Worm (Caenorhabditis elegans) whole organism, L1 larva: ENCODE data around the gene C05D9.4.

Experiments
- C04F5.9 ChIP-seq: sonication (generic microtip); optimal IDR thresholded peaks from 2 replicates; lab custom pipeline; 2016; ENCODE audit warnings: missing genetic modification characterization, missing compliant biosample characterization
- C34B4.2 ChIP-seq: sonication (generic microtip); optimal IDR thresholded peaks from 2 replicates; lab custom pipeline; 2017; ENCODE audit warnings: mild to moderate bottlenecking, missing genetic modification characterization, missing compliant biosample characterization
- F16B12.6 ChIP-seq: fragments of 150-350 bp; optimal IDR thresholded peaks from 2 replicates; lab custom pipeline; 2014; ENCODE audit warnings: missing biosample characterization, missing genetic modification characterization
- Y116A8C.19 ChIP-seq: sonication (generic microtip); optimal IDR thresholded peaks from 2 replicates; lab custom pipeline; 2016; ENCODE audit warnings: missing compliant biosample characterization, missing genetic modification characterization, borderline replicate concordance
- aly-2 ChIP-seq: fragments of 150-350 bp; optimal IDR thresholded peaks from 2 replicates; lab custom pipeline; 2014; ENCODE audit warnings: missing biosample characterization, missing genetic modification characterization
- ama-1 ChIP-seq: fragments of 150-350 bp; optimal IDR thresholded peaks from 2 replicates; lab custom pipeline; 2014
- blmp-1 ChIP-seq: fragments of 150-350 bp; optimal IDR thresholded peaks from 2 replicates; lab custom pipeline; 2014; ENCODE audit warnings: missing biosample characterization, missing genetic modification characterization
- ceh-88 ChIP-seq: fragments of 200-800 bp; sonication (Bioruptor generic); IDR thresholded peaks from 2 replicates; pipeline ENCODE4 v1.3.6; 2022; ENCODE audit warnings: missing genetic modification characterization, missing compliant biosample characterization
- ceh-90 ChIP-seq: sonication (generic microtip); optimal IDR thresholded peaks from 2 replicates; lab custom pipeline; 2016; ENCODE audit warnings: missing genetic modification characterization, missing compliant biosample characterization
- dpl-1 ChIP-seq, 3 experiments: fragments of 150-350 bp in 2 of 3; sonication (generic microtip) in 1 of 3; optimal IDR thresholded peaks; 2 replicates each; lab custom pipeline; 2014 to 2017; ENCODE audit warnings: missing biosample characterization in 3 of 3, missing genetic modification characterization in 3 of 3, missing genetic modification reagents in 3 of 3
- dsc-1 ChIP-seq: sonication (generic microtip); optimal IDR thresholded peaks from 2 replicates; lab custom pipeline; 2016; ENCODE audit warnings: mild to moderate bottlenecking, missing genetic modification characterization, missing compliant biosample characterization
- efl-1 ChIP-seq, 4 experiments: fragments of 150-350 bp; optimal IDR thresholded peaks in 3 of 4; peaks in 1 of 4; 1 replicate in 1 of 4; 2 replicates in 3 of 4; lab custom pipeline; 2014; ENCODE audit warnings: missing biosample characterization in 2 of 4, missing genetic modification characterization in 2 of 4, missing genetic modification reagents in 2 of 4
- efl-3 ChIP-seq: fragments of 200-800 bp; sonication (Bioruptor generic); optimal IDR thresholded peaks from 2 replicates; lab custom pipeline; 2018; ENCODE audit warnings: mild to moderate bottlenecking, missing genetic modification characterization, missing compliant biosample characterization
- egl-27 ChIP-seq, 2 experiments: fragments of 150-350 bp in 1 of 2; sonication (generic microtip); optimal IDR thresholded peaks; 3 replicates each; lab custom pipeline; 2017 to 2018; ENCODE audit warnings: missing biosample characterization in 2 of 2, missing genetic modification characterization in 2 of 2, missing genetic modification reagents in 2 of 2
- elt-2 ChIP-seq: sonication (generic microtip); optimal IDR thresholded peaks from 2 replicates; lab custom pipeline; 2016; ENCODE audit warnings: missing genetic modification characterization, mild to moderate bottlenecking, inconsistent platforms, missing compliant biosample characterization, missing genetic modification reagents
- elt-3 ChIP-seq, 6 experiments: fragments of 150-350 bp in 1 of 6; sonication (generic microtip); optimal IDR thresholded peaks; 2 replicates each; lab custom pipeline; 2017 to 2018; ENCODE audit warnings: missing biosample characterization in 6 of 6, missing genetic modification characterization in 6 of 6, inconsistent platforms in 1 of 6
- ets-5 ChIP-seq: fragments of 200-800 bp; sonication (Bioruptor generic); IDR thresholded peaks from 2 replicates; pipeline ENCODE4 v1.3.6; 2022; ENCODE audit warnings: missing genetic modification characterization, missing compliant biosample characterization
- fkh-4 ChIP-seq: sonication (generic microtip); optimal IDR thresholded peaks from 2 replicates; lab custom pipeline; 2016; ENCODE audit warnings: missing compliant biosample characterization, missing genetic modification characterization, borderline replicate concordance
- fkh-8 ChIP-seq: sonication (generic microtip); optimal IDR thresholded peaks from 2 replicates; lab custom pipeline; 2016; ENCODE audit warnings: mild to moderate bottlenecking, missing genetic modification characterization, missing compliant biosample characterization
- grh-1 ChIP-seq: fragments of 200-800 bp; sonication (Bioruptor generic); IDR thresholded peaks from 2 replicates; pipeline ENCODE4 v1.3.6; 2022; ENCODE audit warnings: missing genetic modification reagents, missing genetic modification characterization, missing compliant biosample characterization
- hlh-17 ChIP-seq: fragments of 200-800 bp; sonication (Bioruptor generic); optimal IDR thresholded peaks from 2 replicates; lab custom pipeline; 2018; ENCODE audit warnings: missing genetic modification characterization, mild to moderate bottlenecking, missing compliant biosample characterization, moderate library complexity, borderline replicate concordance
- hpl-2 ChIP-seq: fragments of 150-350 bp; optimal IDR thresholded peaks from 2 replicates; lab custom pipeline; 2014; ENCODE audit warnings: missing biosample characterization, missing genetic modification reagents, missing genetic modification characterization
- irx-1 ChIP-seq: sonication (generic microtip); optimal IDR thresholded peaks from 2 replicates; lab custom pipeline; 2016; ENCODE audit warnings: missing genetic modification characterization, missing compliant biosample characterization
- lin-13 ChIP-seq: fragments of 150-350 bp; optimal IDR thresholded peaks from 2 replicates; lab custom pipeline; 2014; ENCODE audit warnings: missing biosample characterization, missing genetic modification reagents, missing genetic modification characterization
- lin-15B ChIP-seq: fragments of 150-350 bp; sonication (generic microtip); optimal IDR thresholded peaks from 3 replicates; lab custom pipeline; 2014; ENCODE audit warnings: missing biosample characterization, missing genetic modification characterization
- lir-3 ChIP-seq: sonication (generic microtip); optimal IDR thresholded peaks from 2 replicates; lab custom pipeline; 2016; ENCODE audit warnings: mild to moderate bottlenecking, missing genetic modification characterization, moderate library complexity, missing compliant biosample characterization; ENCODE audit not compliant: poor library complexity
- mef-2 ChIP-seq: fragments of 150-350 bp; optimal IDR thresholded peaks from 2 replicates; lab custom pipeline; 2014; ENCODE audit warnings: missing biosample characterization, missing genetic modification characterization
- nhr-11 ChIP-seq: fragments of 150-350 bp; optimal IDR thresholded peaks from 2 replicates; lab custom pipeline; 2014; ENCODE audit warnings: missing biosample characterization, missing genetic modification characterization
- nhr-19 ChIP-seq: fragments of 200-800 bp; sonication (Bioruptor generic); conservative IDR thresholded peaks from 2 replicates; pipeline ENCODE4 v1.3.6; 2022; ENCODE audit warnings: missing genetic modification characterization, missing compliant biosample characterization
- nhr-237 ChIP-seq: fragments of 150-350 bp; optimal IDR thresholded peaks from 2 replicates; lab custom pipeline; 2014; ENCODE audit warnings: missing biosample characterization, missing genetic modification characterization
- nhr-28 ChIP-seq: fragments of 150-350 bp; optimal IDR thresholded peaks from 2 replicates; lab custom pipeline; 2014; ENCODE audit warnings: missing biosample characterization, missing genetic modification characterization
- nhr-47 ChIP-seq: sonication (generic microtip); optimal IDR thresholded peaks from 2 replicates; lab custom pipeline; 2016; ENCODE audit warnings: mild to moderate bottlenecking, missing genetic modification characterization, moderate library complexity, missing compliant biosample characterization
- nhr-76 ChIP-seq: sonication (generic microtip); optimal IDR thresholded peaks from 2 replicates; lab custom pipeline; 2017; ENCODE audit warnings: missing biosample characterization, missing genetic modification characterization
- nhr-77 ChIP-seq: fragments of 150-350 bp; optimal IDR thresholded peaks from 2 replicates; lab custom pipeline; 2014; ENCODE audit warnings: missing biosample characterization, missing genetic modification characterization
- nhr-84 ChIP-seq: sonication (generic microtip); optimal IDR thresholded peaks from 2 replicates; lab custom pipeline; 2017; ENCODE audit warnings: missing biosample characterization, missing genetic modification characterization
- nhr-85 ChIP-seq: sonication (generic microtip); peaks from one replicate; lab custom pipeline; 2016; ENCODE audit warnings: missing genetic modification characterization, inconsistent platforms, missing compliant biosample characterization
- nhr-90 ChIP-seq: sonication (generic microtip); optimal IDR thresholded peaks from 2 replicates; lab custom pipeline; 2016; ENCODE audit warnings: mild to moderate bottlenecking, missing genetic modification characterization, missing compliant biosample characterization; ENCODE audit not compliant: poor library complexity
- pag-3 ChIP-seq: sonication (generic microtip); optimal IDR thresholded peaks from 2 replicates; lab custom pipeline; 2017; ENCODE audit warnings: missing genetic modification characterization, mild to moderate bottlenecking, missing compliant biosample characterization, antibody characterized with exemption, borderline replicate concordance; ENCODE audit not compliant: insufficient read depth
- pax-3 ChIP-seq: fragments of 200-800 bp; sonication (Bioruptor generic); optimal IDR thresholded peaks from 2 replicates; lab custom pipeline; 2018; ENCODE audit warnings: mild to moderate bottlenecking, missing genetic modification characterization, moderate library complexity, missing compliant biosample characterization
- rnt-1 ChIP-seq: sonication (generic microtip); optimal IDR thresholded peaks from 2 replicates; lab custom pipeline; 2016; ENCODE audit warnings: mild to moderate bottlenecking, missing genetic modification characterization, moderate library complexity, missing compliant biosample characterization
- skn-1 ChIP-seq: fragments of 150-350 bp; optimal IDR thresholded peaks from 2 replicates; lab custom pipeline; 2014; ENCODE audit warnings: missing biosample characterization, missing genetic modification characterization
- snpc-4 ChIP-seq: fragments of 150-350 bp; optimal IDR thresholded peaks from 2 replicates; lab custom pipeline; 2014; ENCODE audit warnings: missing biosample characterization, missing genetic modification characterization
- sox-4 ChIP-seq: sonication (generic microtip); optimal IDR thresholded peaks from 2 replicates; lab custom pipeline; 2016; ENCODE audit warnings: missing genetic modification characterization, missing compliant biosample characterization
- sup-37 ChIP-seq: fragments of 200-800 bp; sonication (Bioruptor generic); optimal IDR thresholded peaks from 2 replicates; lab custom pipeline; 2018; ENCODE audit warnings: mild to moderate bottlenecking, missing genetic modification characterization, missing compliant biosample characterization
- swsn-7 ChIP-seq: sonication (generic microtip); optimal IDR thresholded peaks from 2 replicates; lab custom pipeline; 2016; ENCODE audit warnings: missing genetic modification characterization, missing compliant biosample characterization
- tlp-1 ChIP-seq: fragments of 150-350 bp; optimal IDR thresholded peaks from 2 replicates; lab custom pipeline; 2014; ENCODE audit warnings: missing biosample characterization, missing genetic modification characterization
- unc-130 ChIP-seq: fragments of 150-350 bp; optimal IDR thresholded peaks from 2 replicates; lab custom pipeline; 2017; ENCODE audit warnings: missing biosample characterization, missing genetic modification characterization, inconsistent platforms
- unc-30 ChIP-seq: sonication (generic microtip); optimal IDR thresholded peaks from 2 replicates; lab custom pipeline; 2017; ENCODE audit warnings: missing biosample characterization, missing genetic modification characterization
- unc-62 ChIP-seq: fragments of 150-350 bp; optimal IDR thresholded peaks from 2 replicates; lab custom pipeline; 2014; ENCODE audit warnings: missing biosample characterization, missing genetic modification reagents, missing genetic modification characterization
- unc-86 ChIP-seq: sonication (generic microtip); optimal IDR thresholded peaks from 2 replicates; lab custom pipeline; 2016; ENCODE audit warnings: missing genetic modification characterization, missing compliant biosample characterization
- unc-98 ChIP-seq: fragments of 200-800 bp; sonication (Bioruptor generic); IDR thresholded peaks from 2 replicates; pipeline ENCODE4 v1.3.6; 2022; ENCODE audit warnings: missing genetic modification characterization, missing compliant biosample characterization
- xbp-1 ChIP-seq: sonication (generic microtip); optimal IDR thresholded peaks from 2 replicates; lab custom pipeline; 2016; ENCODE audit warnings: missing genetic modification characterization, missing compliant biosample characterization
- zag-1 ChIP-seq: fragments of 150-350 bp; optimal IDR thresholded peaks from 2 replicates; lab custom pipeline; 2014; ENCODE audit warnings: missing biosample characterization, missing genetic modification characterization
- ztf-11 ChIP-seq, 2 experiments: sonication (generic microtip); optimal IDR thresholded peaks; 2 replicates each; lab custom pipeline; 2016 to 2017; ENCODE audit warnings: missing genetic modification characterization in 2 of 2, missing biosample characterization in 1 of 2, missing compliant biosample characterization in 1 of 2

The C05D9.4 gene

ce11 chrX:1120326-1120725, 12.5 kb downstream of the C05D9.4 start (continued):
- TF ChIP-seq ztf-11 (tag; optimal IDR thresholded peaks at IDR 0.05; lab: Kevin White, UChicago) (peak in 1 of 2 experiments; percentile 58), nhr-77 (tag; lab: Kevin White, UChicago) (no peak), ama-1 (lab: Kevin White, UChicago) (no peak), ceh-88 (GFP tag; lab: Robert Waterston, UW) (no peak), F16B12.6 (tag; lab: Kevin White, UChicago) (no peak), aly-2 (tag; lab: Kevin White, UChicago) (no peak), unc-62 (no peak), rnt-1 (tag; lab: Kevin White, UChicago) (peak; percentile 14), lin-15B (tag; lab: Kevin White, UChicago) (no peak), lir-3 (tag; lab: Kevin White, UChicago) (no peak), ets-5 (GFP tag; lab: Robert Waterston, UW) (no peak), tlp-1 (tag; lab: Kevin White, UChicago) (no peak), lin-13 (GFP tag; lab: Kevin White, UChicago) (no peak), nhr-28 (no peak), grh-1 (no peak), xbp-1 (tag; lab: Kevin White, UChicago) (no peak), dpl-1 (GFP tag; optimal IDR thresholded peaks at IDR 0.05; lab: Kevin White, UChicago) (no peak), nhr-237 (no peak), blmp-1 (tag; lab: Kevin White, UChicago) (no peak), nhr-84 (tag; lab: Kevin White, UChicago) (no peak), efl-3 (GFP tag; lab: Kevin White, UChicago) (no peak), C34B4.2 (no peak), zag-1 (peak; percentile 56), swsn-7 (tag; lab: Kevin White, UChicago) (peak; percentile 6), sox-4 (tag; lab: Kevin White, UChicago) (no peak), pag-3 (tag; lab: Kevin White, UChicago) (no peak), irx-1 (tag; lab: Kevin White, UChicago) (no peak), nhr-19 (GFP tag; lab: Robert Waterston, UW) (0 out of 2 replicates have a peak, but pooled peaks have one; percentile 13), unc-86 (tag; lab: Kevin White, UChicago) (peak; percentile 67), unc-30 (tag; lab: Kevin White, UChicago) (no peak), egl-27 (tag; optimal IDR thresholded peaks at IDR 0.05; lab: Kevin White, UChicago) (no peak), hlh-17 (GFP tag; lab: Kevin White, UChicago) (no peak), sup-37 (GFP tag; lab: Kevin White, UChicago) (no peak), fkh-8 (no peak), elt-3 (tag; optimal IDR thresholded peaks at IDR 0.05; lab: Kevin White, UChicago) (no peak), ceh-90 (tag; lab: Kevin White, UChicago) (no peak), unc-98 (no peak), hpl-2 (GFP tag; lab: Kevin White, UChicago) (no peak), nhr-85 (tag; lab: Kevin White, UChicago) (no peak), elt-2 (no peak), skn-1 (peak; percentile 38), dsc-1 (tag; lab: Kevin White, UChicago) (peak; percentile 17), C04F5.9 (tag; lab: Kevin White, UChicago) (no peak), Y116A8C.19 (tag; lab: Kevin White, UChicago) (no peak), nhr-47 (tag; lab: Kevin White, UChicago) (no peak), snpc-4 (tag; lab: Kevin White, UChicago) (no peak), unc-130 (tag; lab: Kevin White, UChicago) (no peak), nhr-90 (tag; lab: Kevin White, UChicago) (no peak), nhr-11 (tag; lab: Kevin White, UChicago) (no peak), mef-2 (tag; lab: Kevin White, UChicago) (no peak), fkh-4 (tag; lab: Kevin White, UChicago) (no peak), efl-1 (optimal IDR thresholded peaks at IDR 0.05; lab: Kevin White, UChicago) (no peak), efl-1 (GFP tag; optimal IDR thresholded peaks at IDR 0.05 in 1 of 2; lab: Kevin White, UChicago) (no peak), nhr-76 (tag; lab: Kevin White, UChicago) (no peak), pax-3 (no peak)
